Worm (Caenorhabditis elegans): ENCODE data around the gene chil-8.

DNA sequence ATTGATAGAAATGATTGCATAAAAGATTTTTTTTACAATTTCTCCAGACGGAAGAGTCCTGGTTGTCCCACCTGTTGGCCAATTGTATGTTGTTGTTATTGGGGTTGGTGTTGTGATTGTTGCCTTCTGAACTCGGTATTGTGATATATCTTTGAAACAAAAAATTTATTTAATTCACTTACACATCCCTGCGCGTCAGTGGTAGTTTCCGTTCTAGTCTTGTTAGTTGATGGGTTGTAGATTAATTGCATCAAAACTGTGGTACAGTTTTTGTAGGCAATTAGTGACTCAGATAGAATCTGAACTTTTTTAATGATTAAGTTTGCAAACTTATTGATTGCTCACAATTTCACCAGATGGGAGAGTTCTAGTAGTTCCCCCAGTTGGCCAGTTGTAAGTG lies 31.6 kb upstream of the chil-8 start:
- TF ChIP-seq snpc-4 (tag; optimal IDR thresholded peaks at IDR 0.05) = no peak
- no peak for TF ChIP-seq pha-4 (tag; optimal IDR thresholded peaks at IDR 0.05)
- no peak for TF ChIP-seq nhr-12 (tag; optimal IDR thresholded peaks at IDR 0.05)
- no peak for TF ChIP-seq unc-62 (GFP tag; optimal IDR thresholded peaks at IDR 0.05)
- no peak for TF ChIP-seq ces-1 (GFP tag; optimal IDR thresholded peaks at IDR 0.05)
- no peak for TF ChIP-seq elt-1 (tag; optimal IDR thresholded peaks at IDR 0.05; ENCODE audit: borderline replicate concordance, insufficient read depth)
- no peak for TF ChIP-seq elt-3 (tag; optimal IDR thresholded peaks at IDR 0.05)
- no peak for TF ChIP-seq lin-13 (tag; optimal IDR thresholded peaks at IDR 0.05)
- no peak for TF ChIP-seq sptf-1 (tag; optimal IDR thresholded peaks at IDR 0.05)
- TF ChIP-seq ztf-11 (tag; optimal IDR thresholded peaks at IDR 0.05) = no peak
- no peak for TF ChIP-seq nhr-237 (tag; optimal IDR thresholded peaks at IDR 0.05)

Data from whole organism, mixed stage, embryonic.